Fruit fly (Drosophila melanogaster): ENCODE measurements around the gene FASN1.

Gene FASN1

DNA sequence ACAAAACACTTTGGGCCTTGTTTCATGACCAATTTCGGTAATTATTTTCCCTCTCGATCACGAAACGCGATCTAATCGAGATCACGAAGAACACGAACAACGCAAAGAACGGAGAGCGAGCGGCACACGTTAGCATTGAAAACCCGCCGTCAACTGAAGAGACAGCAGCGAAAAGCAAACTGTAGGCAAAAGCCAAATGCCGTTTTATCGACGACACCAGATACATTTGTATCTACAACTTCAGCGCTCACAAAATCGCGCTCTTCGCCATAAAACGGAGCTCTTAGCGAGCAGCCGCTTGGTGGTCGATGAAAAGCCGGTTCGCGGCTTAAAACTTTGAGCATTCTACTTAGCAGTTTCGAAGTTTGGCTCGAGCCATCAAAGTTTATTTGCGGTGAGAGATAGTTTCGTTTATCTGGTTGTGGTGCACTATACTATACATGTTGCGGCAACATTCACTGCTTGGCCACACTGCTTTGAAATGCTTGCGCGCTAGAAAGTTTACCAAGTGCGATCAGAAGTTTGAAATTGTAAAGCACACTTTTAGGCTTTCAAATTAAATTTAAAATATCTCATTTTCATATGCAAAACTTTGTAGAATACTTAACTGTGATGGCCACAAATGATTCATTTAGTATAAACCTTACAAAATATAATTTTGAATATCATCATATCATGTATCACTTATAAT, 51.7 kb downstream of the FASN1 start (continued):
- TF ChIP-seq Jarid2 (GFP tag; optimal IDR thresholded peaks at IDR 0.05) (peak; percentile 82), unc-4 (GFP tag; IDR thresholded peaks at IDR 0.05; ENCODE audit: partially characterized antibody) (peak; percentile 28; the same call in 1 of the 2 replicates), CG6813 (GFP tag; optimal IDR thresholded peaks at IDR 0.05) (no peak), danr (GFP tag; IDR thresholded peaks at IDR 0.05) (no peak), CG8478 (optimal IDR thresholded peaks at IDR 0.05) (no peak), emc (GFP tag; optimal IDR thresholded peaks at IDR 0.05) (no peak), CG10274 (GFP tag; optimal IDR thresholded peaks at IDR 0.05) (no peak), Nf-YB (GFP tag; optimal IDR thresholded peaks at IDR 0.05) (no peak), CG11504 (tag; optimal IDR thresholded peaks at IDR 0.05) (peak; percentile 100), Hsf (GFP tag; optimal IDR thresholded peaks at IDR 0.05) (no peak), trh (GFP tag; optimal IDR thresholded peaks at IDR 0.05) (no peak), ewg (GFP tag; optimal IDR thresholded peaks at IDR 0.05) (no peak), CG17912 (GFP tag; optimal IDR thresholded peaks at IDR 0.05) (peak; percentile 22), CG30403 (GFP tag; optimal IDR thresholded peaks at IDR 0.05) (no peak), Opbp (GFP tag; IDR thresholded peaks at IDR 0.05; ENCODE audit: partially characterized antibody) (peak; percentile 46; the same call in 1 of the 3 replicates), sens-2 (GFP tag; IDR thresholded peaks at IDR 0.05) (no peak), sna (GFP tag; IDR thresholded peaks at IDR 0.05; ENCODE audit: partially characterized antibody) (no peak), Dek (tag; optimal IDR thresholded peaks at IDR 0.05) (no peak), Max (GFP tag; optimal IDR thresholded peaks at IDR 0.05) (no peak), Tbp (GFP tag; optimal IDR thresholded peaks at IDR 0.05) (no peak), mld (GFP tag; IDR thresholded peaks at IDR 0.05; ENCODE audit: partially characterized antibody) (no peak), CG13287 (GFP tag; IDR thresholded peaks at IDR 0.05; ENCODE audit: partially characterized antibody) (peak; percentile 37; the same call in 1 of the 2 replicates), NFAT (GFP tag; IDR thresholded peaks at IDR 0.05) (no peak), CG4424 (GFP tag; optimal IDR thresholded peaks at IDR 0.05) (no peak), CG18599 (GFP tag; optimal IDR thresholded peaks at IDR 0.05) (no peak), ap (GFP tag; IDR thresholded peaks at IDR 0.05) (no peak), CG10979 (tag; optimal IDR thresholded peaks at IDR 0.05) (no peak), cas (GFP tag; IDR thresholded peaks at IDR 0.05) (no peak), CG31365 (tag; optimal IDR thresholded peaks at IDR 0.05) (peak; percentile 99), ci (GFP tag; IDR thresholded peaks at IDR 0.05) (0 out of 3 replicates have a peak, but pooled peaks have one; percentile 16), Eip74EF (GFP tag; optimal IDR thresholded peaks at IDR 0.05) (peak; percentile 8 to 94), sens (GFP tag) (peak; percentile 55), CG9817 (tag; optimal IDR thresholded peaks at IDR 0.05) (no peak), Awh (GFP tag; IDR thresholded peaks at IDR 0.05) (peak; percentile 26; the same call in 1 of the 2 replicates), CG6791 (GFP tag; IDR thresholded peaks at IDR 0.05; ENCODE audit: partially characterized antibody) (no peak; the same call in 2 of the 3 replicates)

DNA sequence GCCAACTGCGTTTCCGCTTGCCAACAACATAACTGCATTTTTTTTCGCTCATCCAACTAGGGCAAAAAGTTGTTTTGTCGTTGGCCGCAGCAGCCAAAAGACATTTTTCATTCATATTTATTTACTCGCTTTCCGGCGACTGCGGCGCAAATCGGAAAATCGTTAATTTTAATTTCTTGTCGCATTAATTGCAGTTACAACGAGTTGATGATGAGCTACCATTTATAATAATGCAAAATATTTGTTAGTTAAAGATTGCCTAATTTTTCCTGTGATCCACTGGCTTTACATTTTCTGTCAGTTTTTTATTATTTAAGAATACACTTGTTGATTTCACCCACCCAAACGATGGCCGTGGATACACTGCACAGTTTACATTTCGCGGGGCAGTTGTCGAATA, 53.0 kb downstream of the FASN1 start, which contains the start of gene PpD6:
Gene PpD6 (plus strand): TSS at position 301 of the 400 bp plus-strand sequence.
- TF ChIP-seq sim (GFP tag; IDR thresholded peaks at IDR 0.05), result no peak
- TF ChIP-seq chm (GFP tag; IDR thresholded peaks at IDR 0.05), result no peak
- TF ChIP-seq unc-4 (GFP tag; IDR thresholded peaks at IDR 0.05; ENCODE audit: partially characterized antibody), result no peak
- TF ChIP-seq Lim3 (GFP tag; IDR thresholded peaks at IDR 0.05), result no peak
- no peak for TF ChIP-seq chif (GFP tag; optimal IDR thresholded peaks at IDR 0.05)
